Fruit fly (Drosophila melanogaster) whole organism, prepupa: ENCODE data around the gene SPoCk.

Experiments
- Blimp-1 ChIP-seq: fragments of 200-800 bp; sonication (Bioruptor generic); optimal IDR thresholded peaks from 3 replicates; lab custom pipeline; 2017; ENCODE audit warnings: missing biosample characterization, missing genetic modification characterization, mild to moderate bottlenecking, moderate library complexity, missing genetic modification reagents
- CG11762 ChIP-seq: fragments of 200-800 bp; sonication (Bioruptor generic); optimal IDR thresholded peaks from 3 replicates; lab custom pipeline; 2016; ENCODE audit warnings: missing biosample characterization, missing genetic modification characterization; ENCODE audit not compliant: insufficient read depth
- CG15336 ChIP-seq: fragments of 200-800 bp; sonication (Bioruptor generic); IDR thresholded peaks from 2 replicates; pipeline ENCODE4 v1.3.6; 2022; ENCODE audit warnings: missing biosample characterization, missing genetic modification characterization
- CG16779 ChIP-seq: fragments of 200-800 bp; sonication (Bioruptor generic); optimal IDR thresholded peaks from 3 replicates; lab custom pipeline; 2017; ENCODE audit warnings: missing biosample characterization, mild to moderate bottlenecking, missing genetic modification characterization
- CG3032 ChIP-seq: fragments of 200-800 bp; optimal IDR thresholded peaks from 2 replicates; lab custom pipeline; 2019; ENCODE audit warnings: missing biosample characterization, mild to moderate bottlenecking, missing genetic modification characterization, moderate library complexity
- CG31627 ChIP-seq: fragments of 200-800 bp; sonication (Bioruptor generic); optimal IDR thresholded peaks from 3 replicates; lab custom pipeline; 2016; ENCODE audit warnings: missing biosample characterization, missing genetic modification characterization
- CG34406 ChIP-seq: fragments of 200-800 bp; sonication (Bioruptor generic); optimal IDR thresholded peaks from 3 replicates; lab custom pipeline; 2016; ENCODE audit warnings: missing biosample characterization, missing genetic modification characterization
- CG3919 ChIP-seq: fragments of 200-800 bp; sonication (Bioruptor generic); optimal IDR thresholded peaks from 3 replicates; lab custom pipeline; 2016; ENCODE audit warnings: missing biosample characterization, missing genetic modification characterization
- CG4318 ChIP-seq: fragments of 200-800 bp; sonication (Bioruptor generic); optimal IDR thresholded peaks from 3 replicates; lab custom pipeline; 2017; ENCODE audit warnings: missing biosample characterization, mild to moderate bottlenecking, missing genetic modification characterization
- CG6163 ChIP-seq: fragments of 200-800 bp; sonication (Bioruptor generic); IDR thresholded peaks from 3 replicates; pipeline ENCODE4 v1.3.6; 2022; ENCODE audit warnings: missing biosample characterization, missing genetic modification characterization
- CG6276 ChIP-seq: fragments of 200-800 bp; sonication (Bioruptor generic); optimal IDR thresholded peaks from 2 replicates; lab custom pipeline; 2017; ENCODE audit warnings: missing biosample characterization, mild to moderate bottlenecking, missing genetic modification characterization
- CG6792 ChIP-seq: fragments of 200-800 bp; sonication (Bioruptor generic); optimal IDR thresholded peaks from 3 replicates; lab custom pipeline; 2016; ENCODE audit warnings: missing biosample characterization, missing genetic modification characterization
- CG6854 ChIP-seq: fragments of 200-800 bp; sonication (Bioruptor generic); optimal IDR thresholded peaks from 2 replicates; lab custom pipeline; 2017; ENCODE audit warnings: missing biosample characterization, mild to moderate bottlenecking, missing genetic modification characterization
- CG8119 ChIP-seq: fragments of 200-800 bp; sonication (Bioruptor generic); IDR thresholded peaks from 3 replicates; pipeline ENCODE4 v1.3.6; 2022; ENCODE audit warnings: missing biosample characterization, missing genetic modification characterization
- CG8319 ChIP-seq: fragments of 200-800 bp; sonication (Bioruptor generic); optimal IDR thresholded peaks from 3 replicates; lab custom pipeline; 2016; ENCODE audit warnings: missing biosample characterization, missing genetic modification characterization
- CG8632 ChIP-seq: fragments of 200-800 bp; sonication (Bioruptor generic); optimal IDR thresholded peaks from 3 replicates; lab custom pipeline; 2016; ENCODE audit warnings: missing biosample characterization, missing genetic modification characterization
- CG9139 ChIP-seq: fragments of 200-800 bp; sonication (Bioruptor generic); optimal IDR thresholded peaks from 3 replicates; lab custom pipeline; 2017; ENCODE audit warnings: missing biosample characterization, mild to moderate bottlenecking, missing genetic modification characterization
- Eip75B ChIP-seq: fragments of 200-800 bp; sonication (Bioruptor generic); optimal IDR thresholded peaks from 3 replicates; lab custom pipeline; 2016; ENCODE audit warnings: missing biosample characterization, missing genetic modification characterization
- Eip78C ChIP-seq: fragments of 200-800 bp; sonication (Bioruptor generic); peaks from one replicate; lab custom pipeline; 2016; ENCODE audit warnings: missing biosample characterization, missing genetic modification characterization
- Eip93F ChIP-seq: fragments of 200-800 bp; sonication (Bioruptor generic); optimal IDR thresholded peaks from 2 replicates; lab custom pipeline; 2016; ENCODE audit warnings: missing biosample characterization, mild to moderate bottlenecking, missing genetic modification characterization
- Ets21C ChIP-seq: fragments of 200-800 bp; sonication (Bioruptor generic); optimal IDR thresholded peaks from 3 replicates; lab custom pipeline; 2016; ENCODE audit warnings: missing biosample characterization, missing genetic modification characterization
- Ets96B ChIP-seq: fragments of 200-800 bp; optimal IDR thresholded peaks from 2 replicates; lab custom pipeline; 2019; ENCODE audit warnings: missing biosample characterization, mild to moderate bottlenecking, missing genetic modification characterization, moderate library complexity
- Gug ChIP-seq: fragments of 200-800 bp; sonication (Bioruptor generic); IDR thresholded peaks from 2 replicates; pipeline ENCODE4 v1.3.6; 2022; ENCODE audit warnings: missing biosample characterization, missing genetic modification characterization
- Hr38 ChIP-seq: sonication (Bioruptor generic); optimal IDR thresholded peaks from 2 replicates; lab custom pipeline; 2016; ENCODE audit warnings: missing biosample characterization, missing genetic modification characterization
- Hr39 ChIP-seq: fragments of 200-800 bp; sonication (Bioruptor generic); optimal IDR thresholded peaks from 2 replicates; lab custom pipeline; 2016; ENCODE audit warnings: missing biosample characterization, missing genetic modification characterization
- Hr4 ChIP-seq: fragments of 200-800 bp; sonication (Bioruptor generic); optimal IDR thresholded peaks from 3 replicates; lab custom pipeline; 2016; ENCODE audit warnings: missing biosample characterization, missing genetic modification characterization
- Lpt ChIP-seq: fragments of 200-800 bp; sonication (Bioruptor generic); optimal IDR thresholded peaks from 3 replicates; lab custom pipeline; 2016; ENCODE audit warnings: missing biosample characterization, missing genetic modification characterization
- Met ChIP-seq: fragments of 200-800 bp; sonication (Bioruptor generic); optimal IDR thresholded peaks from 3 replicates; lab custom pipeline; 2016; ENCODE audit warnings: missing biosample characterization, missing genetic modification characterization
- Smox ChIP-seq: fragments of 200-800 bp; sonication (Bioruptor generic); optimal IDR thresholded peaks from 3 replicates; lab custom pipeline; 2016; ENCODE audit warnings: missing biosample characterization, missing genetic modification characterization
- Sox102F ChIP-seq: fragments of 200-800 bp; sonication (Bioruptor generic); optimal IDR thresholded peaks from 2 replicates; lab custom pipeline; 2016; ENCODE audit warnings: missing biosample characterization, mild to moderate bottlenecking, missing genetic modification characterization
- Sox14 ChIP-seq: fragments of 200-800 bp; sonication (Bioruptor generic); optimal IDR thresholded peaks from 3 replicates; lab custom pipeline; 2016; ENCODE audit warnings: missing biosample characterization, missing genetic modification characterization
- achi ChIP-seq: fragments of 200-800 bp; sonication (Bioruptor generic); optimal IDR thresholded peaks from 3 replicates; lab custom pipeline; 2016; ENCODE audit warnings: missing biosample characterization, missing genetic modification characterization
- acj6 ChIP-seq: fragments of 200-800 bp; sonication (Bioruptor generic); optimal IDR thresholded peaks from 3 replicates; lab custom pipeline; 2016; ENCODE audit warnings: missing biosample characterization, missing genetic modification characterization
- cyc ChIP-seq: fragments of 200-800 bp; sonication (Bioruptor generic); optimal IDR thresholded peaks from 3 replicates; lab custom pipeline; 2016; ENCODE audit warnings: missing biosample characterization, missing genetic modification characterization
- dac ChIP-seq: fragments of 200-800 bp; sonication (Bioruptor generic); optimal IDR thresholded peaks from 2 replicates; lab custom pipeline; 2017; ENCODE audit warnings: missing biosample characterization, mild to moderate bottlenecking, missing genetic modification characterization
- dsx ChIP-seq: fragments of 200-800 bp; optimal IDR thresholded peaks from 3 replicates; lab custom pipeline; 2019; ENCODE audit warnings: missing biosample characterization, mild to moderate bottlenecking, missing genetic modification characterization, moderate library complexity; ENCODE audit not compliant: poor library complexity, severe bottlenecking
- eg ChIP-seq: fragments of 200-800 bp; sonication (Bioruptor generic); IDR thresholded peaks from 3 replicates; pipeline ENCODE4 v1.3.6; 2022; ENCODE audit warnings: missing biosample characterization, missing genetic modification characterization
- esn ChIP-seq: fragments of 200-800 bp; sonication (Bioruptor generic); optimal IDR thresholded peaks from 2 replicates; lab custom pipeline; 2016; ENCODE audit warnings: missing biosample characterization, mild to moderate bottlenecking, missing genetic modification characterization, moderate library complexity
- fd59A ChIP-seq: fragments of 200-800 bp; sonication (Bioruptor generic); optimal IDR thresholded peaks from 2 replicates; lab custom pipeline; 2017; ENCODE audit warnings: missing biosample characterization, mild to moderate bottlenecking, missing genetic modification characterization, missing genetic modification reagents
- lz ChIP-seq: fragments of 200-800 bp; sonication (Bioruptor generic); optimal IDR thresholded peaks from 3 replicates; lab custom pipeline; 2016; ENCODE audit warnings: missing biosample characterization, missing genetic modification characterization
- net ChIP-seq: fragments of 200-800 bp; sonication (Bioruptor generic); optimal IDR thresholded peaks from 3 replicates; lab custom pipeline; 2016; ENCODE audit warnings: missing biosample characterization, missing genetic modification characterization
- spab ChIP-seq: fragments of 200-800 bp; sonication (Bioruptor generic); optimal IDR thresholded peaks from 2 replicates; lab custom pipeline; 2017; ENCODE audit warnings: missing biosample characterization, mild to moderate bottlenecking, missing genetic modification characterization, missing genetic modification reagents
- ss ChIP-seq, 2 experiments: fragments of 200-800 bp; sonication (Bioruptor generic); optimal IDR thresholded peaks; 2 replicates in 1 of 2; 3 replicates in 1 of 2; lab custom pipeline; 2017 to 2018; ENCODE audit warnings: mild to moderate bottlenecking in 2 of 2, missing biosample characterization in 2 of 2, missing genetic modification characterization in 2 of 2, moderate library complexity in 1 of 2
- svp ChIP-seq: fragments of 200-800 bp; sonication (Bioruptor generic); peaks from one replicate; lab custom pipeline; 2016; ENCODE audit warnings: missing biosample characterization, missing genetic modification characterization
- vri ChIP-seq: fragments of 200-800 bp; sonication (Bioruptor generic); optimal IDR thresholded peaks from 3 replicates; lab custom pipeline; 2016; ENCODE audit warnings: missing biosample characterization, mild to moderate bottlenecking, missing genetic modification characterization

The SPoCk gene

DNA sequence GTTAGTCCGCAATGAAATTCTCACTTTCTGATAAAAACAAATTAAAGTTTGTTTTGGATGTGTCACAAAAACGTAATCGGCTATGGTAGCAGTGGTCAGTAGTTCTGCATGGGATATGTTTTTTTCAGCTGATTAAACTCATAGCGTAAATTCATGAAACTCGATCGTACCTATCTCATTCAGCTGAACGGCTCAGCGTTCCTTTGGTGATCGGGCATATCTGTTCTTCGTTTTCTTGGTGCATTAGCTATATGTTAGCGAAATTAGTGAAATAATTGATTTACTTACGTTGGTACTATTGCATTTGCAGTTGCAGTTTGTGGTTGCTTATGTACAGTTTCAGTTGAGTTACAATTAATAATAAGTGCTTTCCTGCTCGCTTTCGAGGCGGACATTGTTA, 42.4 kb downstream of the SPoCk start:
- TF ChIP-seq Hr39 (GFP tag; lab: Kevin White, UChicago) (no peak), Blimp-1 (GFP tag; lab: Kevin White, UChicago) (no peak)

DNA sequence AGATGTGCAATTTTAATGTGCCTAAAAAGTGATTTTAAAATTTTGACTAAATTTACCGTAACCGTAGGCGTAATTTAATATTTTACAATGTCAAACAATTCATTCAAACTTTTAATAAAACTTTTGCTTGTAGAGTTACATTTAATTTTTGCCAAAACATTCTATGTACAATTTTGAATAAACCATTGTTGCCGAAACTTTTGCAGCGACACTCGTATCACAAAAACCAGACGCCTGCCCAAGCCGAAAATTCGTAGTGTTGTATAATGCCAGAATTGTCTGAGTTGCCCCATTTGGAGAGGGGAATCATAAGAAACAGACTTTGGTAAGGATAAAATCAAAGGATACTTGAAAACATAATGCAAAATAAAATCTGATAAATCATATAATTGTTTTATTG, 46.4 kb downstream of the SPoCk start:
- TF ChIP-seq CG8632: no peak
- TF ChIP-seq CG6854 (GFP tag; lab: Kevin White, UChicago): no peak
- no peak for TF ChIP-seq lz (GFP tag; lab: Kevin White, UChicago)
- TF ChIP-seq dsx (GFP tag; lab: Kevin White, UChicago): no peak
- no peak for TF ChIP-seq CG9139
- TF ChIP-seq spab (GFP tag; lab: Kevin White, UChicago): no peak
- TF ChIP-seq Hr39 (GFP tag; lab: Kevin White, UChicago): no peak
- TF ChIP-seq Eip93F: no peak
- no peak for TF ChIP-seq net (GFP tag; lab: Kevin White, UChicago)
- no peak for TF ChIP-seq Ets21C (GFP tag; lab: Kevin White, UChicago)
- no peak for TF ChIP-seq CG8319 (GFP tag; lab: Kevin White, UChicago)
- TF ChIP-seq CG16779 (tag; lab: Kevin White, UChicago): no peak
- no peak for TF ChIP-seq Blimp-1 (GFP tag; lab: Kevin White, UChicago)
- no peak for TF ChIP-seq Hr38 (GFP tag; lab: Kevin White, UChicago)
- no peak for TF ChIP-seq Smox (GFP tag; lab: Kevin White, UChicago)
- no peak for TF ChIP-seq CG11762 (GFP tag; lab: Kevin White, UChicago)
- no peak for TF ChIP-seq Gug
- no peak for TF ChIP-seq vri (GFP tag; lab: Kevin White, UChicago)
- TF ChIP-seq Met (GFP tag; lab: Kevin White, UChicago): no peak

DNA sequence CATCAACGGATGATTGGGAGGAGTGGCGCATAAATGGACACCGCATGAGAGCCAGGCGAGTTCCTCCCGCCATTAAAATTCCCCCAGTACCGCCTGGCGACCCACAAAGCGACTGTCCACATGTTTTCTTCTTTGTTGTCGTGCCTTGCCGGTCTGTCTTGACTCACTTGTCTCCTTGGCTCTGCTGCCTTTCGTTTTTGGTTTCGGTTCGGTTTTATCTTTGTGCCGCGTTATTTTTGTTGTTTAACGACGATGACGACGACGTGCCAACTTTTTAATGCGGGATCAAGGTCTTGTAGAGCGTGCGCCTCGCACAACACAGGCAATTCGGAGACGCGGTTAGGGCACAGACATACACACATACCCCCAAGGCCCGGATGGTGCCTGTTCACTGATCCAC, 52.7 kb downstream of the SPoCk start:
- TF ChIP-seq Sox14 (GFP tag; lab: Kevin White, UChicago) (peak; percentile 63), dsx (GFP tag; lab: Kevin White, UChicago) (no peak), Blimp-1 (GFP tag; lab: Kevin White, UChicago) (peak; percentile 35), CG6276 (GFP tag; lab: Kevin White, UChicago) (no peak), CG34406 (GFP tag; lab: Kevin White, UChicago) (no peak), esn (no peak), CG6854 (GFP tag; lab: Kevin White, UChicago) (no peak), Hr39 (GFP tag; lab: Kevin White, UChicago) (no peak), net (GFP tag; lab: Kevin White, UChicago) (no peak), dac (no peak), acj6 (GFP tag; lab: Kevin White, UChicago) (no peak), CG4318 (no peak), Eip78C (GFP tag; lab: Kevin White, UChicago) (peak; percentile 39)
- TF ChIP-seq, all 60 proteins: peak for 3

- TF ChIP-seq Eip75B (GFP tag; lab: Kevin White, UChicago): no peak
- no peak for TF ChIP-seq CG3032 (tag; lab: Kevin White, UChicago)
- TF ChIP-seq Lpt (GFP tag; lab: Kevin White, UChicago): no peak
- no peak for TF ChIP-seq CG3919 (GFP tag; lab: Kevin White, UChicago)
- no peak for TF ChIP-seq spab (GFP tag; lab: Kevin White, UChicago)
- no peak for TF ChIP-seq Sox102F (GFP tag; lab: Kevin White, UChicago)
- TF ChIP-seq CG8119 (GFP tag; lab: Robert Waterston, UW): no peak
- TF ChIP-seq Eip78C (GFP tag; lab: Kevin White, UChicago): peak; percentile 17
- TF ChIP-seq CG31627 (GFP tag; lab: Kevin White, UChicago): no peak
- TF ChIP-seq esn: peak; percentile 0
- no peak for TF ChIP-seq Smox (GFP tag; lab: Kevin White, UChicago)
- no peak for TF ChIP-seq CG15336 (GFP tag; lab: Robert Waterston, UW)
- no peak for TF ChIP-seq eg
- TF ChIP-seq dsx (GFP tag; lab: Kevin White, UChicago): peak; percentile 12
- no peak for TF ChIP-seq CG6792 (GFP tag; lab: Kevin White, UChicago)
- 0 out of 3 replicates have a peak, but pooled peaks have one; percentile 47 for TF ChIP-seq CG6163
- TF ChIP-seq Hr38 (GFP tag; lab: Kevin White, UChicago): no peak
- no peak for TF ChIP-seq lz (GFP tag; lab: Kevin White, UChicago)
- TF ChIP-seq Eip93F: no peak
- peak; percentile 78 for TF ChIP-seq svp (GFP tag; lab: Kevin White, UChicago)
- no peak for TF ChIP-seq achi (GFP tag; lab: Kevin White, UChicago)
- TF ChIP-seq cyc (GFP tag; lab: Kevin White, UChicago): no peak
- TF ChIP-seq vri (GFP tag; lab: Kevin White, UChicago): no peak
- TF ChIP-seq ss (GFP tag; optimal IDR thresholded peaks at IDR 0.05; lab: Kevin White, UChicago): peak; percentile 18 to 23
- no peak for TF ChIP-seq Ets96B (tag; lab: Kevin White, UChicago)
- no peak for TF ChIP-seq Hr4
- TF ChIP-seq fd59A: no peak
Measured at dm6 chr3L:22820190-22820589, 70.9 kb downstream of the SPoCk start.
